Fruit fly (Drosophila melanogaster) whole organism, embryonic: ENCODE measurements around the gene CG11670.

Experiments
- Asciz ChIP-seq: fragments of 200-800 bp; sonication (Bioruptor generic); optimal IDR thresholded peaks from 2 replicates; lab custom pipeline; 2017; ENCODE audit warnings: missing biosample characterization, mild to moderate bottlenecking, missing genetic modification characterization, missing genetic modification reagents
- CG10147 ChIP-seq: fragments of 200-800 bp; sonication (Bioruptor generic); optimal IDR thresholded peaks from 2 replicates; lab custom pipeline; 2019; ENCODE audit warnings: missing biosample characterization, mild to moderate bottlenecking, missing genetic modification characterization, moderate library complexity
- CG10654 ChIP-seq: fragments of 200-800 bp; sonication (Bioruptor generic); optimal IDR thresholded peaks from 2 replicates; lab custom pipeline; 2016; ENCODE audit warnings: missing biosample characterization, missing genetic modification characterization
- CG12299 ChIP-seq: fragments of 200-800 bp; sonication (Bioruptor generic); optimal IDR thresholded peaks from 2 replicates; lab custom pipeline; 2018; ENCODE audit warnings: missing biosample characterization, mild to moderate bottlenecking, missing genetic modification characterization
- CG14050 ChIP-seq: fragments of 200-800 bp; sonication (Bioruptor generic); IDR thresholded peaks from 3 replicates; pipeline ENCODE4 v1.3.6; 2022; ENCODE audit warnings: missing biosample characterization, missing genetic modification characterization
- CG15073 ChIP-seq: fragments of 200-800 bp; sonication (Bioruptor generic); optimal IDR thresholded peaks from 2 replicates; lab custom pipeline; 2016; ENCODE audit warnings: missing biosample characterization, missing genetic modification characterization
- CG15269 ChIP-seq: fragments of 200-800 bp; sonication (Bioruptor generic); optimal IDR thresholded peaks from 2 replicates; lab custom pipeline; 2018; ENCODE audit warnings: missing biosample characterization, mild to moderate bottlenecking, missing genetic modification characterization, moderate library complexity
- CG15479 ChIP-seq: fragments of 200-800 bp; sonication (Bioruptor generic); optimal IDR thresholded peaks from 3 replicates; lab custom pipeline; 2019; ENCODE audit warnings: missing biosample characterization, mild to moderate bottlenecking, missing genetic modification characterization, moderate library complexity
- CG16813 ChIP-seq: fragments of 200-800 bp; sonication (Bioruptor generic); IDR thresholded peaks from 3 replicates; pipeline ENCODE4 v1.3.6; 2022; ENCODE audit warnings: missing biosample characterization, missing genetic modification characterization; ENCODE audit not compliant: partially characterized antibody
- CG16863 ChIP-seq: fragments of 200-800 bp; sonication (Bioruptor generic); optimal IDR thresholded peaks from 3 replicates; lab custom pipeline; 2016; ENCODE audit warnings: missing biosample characterization, missing genetic modification characterization
- CG17186 ChIP-seq: fragments of 200-800 bp; sonication (Bioruptor generic); optimal IDR thresholded peaks from 3 replicates; lab custom pipeline; 2017; ENCODE audit warnings: missing biosample characterization, missing genetic modification reagents, missing genetic modification characterization
- CG18476 ChIP-seq: fragments of 200-800 bp; sonication (Bioruptor generic); optimal IDR thresholded peaks from 2 replicates; lab custom pipeline; 2016; ENCODE audit warnings: missing biosample characterization, mild to moderate bottlenecking, missing genetic modification characterization
- CG2116 ChIP-seq: fragments of 200-800 bp; sonication (Bioruptor generic); optimal IDR thresholded peaks from 3 replicates; lab custom pipeline; 2018; ENCODE audit warnings: missing biosample characterization, mild to moderate bottlenecking, missing genetic modification characterization
- CG2875 ChIP-seq: fragments of 200-800 bp; sonication (Bioruptor generic); optimal IDR thresholded peaks from 2 replicates; lab custom pipeline; 2017; ENCODE audit warnings: missing biosample characterization, mild to moderate bottlenecking, missing genetic modification characterization, missing genetic modification reagents
- CG33213 ChIP-seq: fragments of 200-800 bp; sonication (Bioruptor generic); optimal IDR thresholded peaks from 3 replicates; lab custom pipeline; 2016; ENCODE audit warnings: missing biosample characterization, missing genetic modification characterization
- CG3995 ChIP-seq: fragments of 200-800 bp; sonication (Bioruptor generic); optimal IDR thresholded peaks from 3 replicates; lab custom pipeline; 2016; ENCODE audit warnings: missing biosample characterization, missing genetic modification characterization
- CG4424 ChIP-seq: fragments of 200-800 bp; sonication (Bioruptor generic); optimal IDR thresholded peaks from 3 replicates; lab custom pipeline; 2016; ENCODE audit warnings: missing biosample characterization, missing genetic modification characterization
- CG6689 ChIP-seq: fragments of 200-800 bp; sonication (Bioruptor generic); IDR thresholded peaks from 2 replicates; pipeline ENCODE4 v1.3.6; 2022; ENCODE audit warnings: missing biosample characterization, missing genetic modification characterization
- CG7786 ChIP-seq: fragments of 200-800 bp; sonication (Bioruptor generic); optimal IDR thresholded peaks from 2 replicates; lab custom pipeline; 2016; ENCODE audit warnings: missing biosample characterization, missing genetic modification characterization
- CG7839 ChIP-seq: fragments of 200-800 bp; sonication (Bioruptor generic); optimal IDR thresholded peaks from 3 replicates; lab custom pipeline; 2018; ENCODE audit warnings: missing biosample characterization, mild to moderate bottlenecking, missing genetic modification characterization, moderate library complexity
- CG8478 ChIP-seq: fragments of >200 bp; optimal IDR thresholded peaks from 2 replicates; lab custom pipeline; 2018
- CG8765 ChIP-seq: fragments of 200-800 bp; sonication (Bioruptor generic); IDR thresholded peaks from 2 replicates; pipeline ENCODE4 v1.3.6; 2022; ENCODE audit warnings: missing biosample characterization, missing genetic modification characterization
- CG9817 ChIP-seq: fragments of 200-800 bp; sonication (Bioruptor generic); optimal IDR thresholded peaks from 2 replicates; lab custom pipeline; 2018; ENCODE audit warnings: missing biosample characterization, mild to moderate bottlenecking, missing genetic modification characterization, moderate library complexity
- CoRest ChIP-seq: fragments of 200-800 bp; sonication (Bioruptor generic); optimal IDR thresholded peaks from 3 replicates; lab custom pipeline; 2018; ENCODE audit warnings: missing biosample characterization, mild to moderate bottlenecking, missing genetic modification characterization, moderate library complexity
- D19A ChIP-seq: fragments of 200-800 bp; optimal IDR thresholded peaks from 3 replicates; lab custom pipeline; 2019; ENCODE audit warnings: missing biosample characterization, mild to moderate bottlenecking, missing genetic modification characterization, moderate library complexity
- Elba2 ChIP-seq: fragments of 200-800 bp; sonication (Bioruptor generic); optimal IDR thresholded peaks from 3 replicates; lab custom pipeline; 2016; ENCODE audit warnings: missing biosample characterization, missing genetic modification characterization
- Hand ChIP-seq: fragments of 200-800 bp; sonication (Bioruptor generic); optimal IDR thresholded peaks from 2 replicates; lab custom pipeline; 2017; ENCODE audit warnings: mild to moderate bottlenecking, missing biosample characterization, missing genetic modification reagents, missing genetic modification characterization
- Hmr ChIP-seq: fragments of 200-800 bp; sonication (Bioruptor generic); optimal IDR thresholded peaks from 3 replicates; lab custom pipeline; 2017; ENCODE audit warnings: mild to moderate bottlenecking, missing biosample characterization, missing genetic modification reagents, missing genetic modification characterization
- Jarid2 ChIP-seq: fragments of 200-800 bp; sonication (Bioruptor generic); optimal IDR thresholded peaks from 3 replicates; lab custom pipeline; 2017; ENCODE audit warnings: mild to moderate bottlenecking, missing biosample characterization, missing genetic modification reagents, missing genetic modification characterization
- Kr ChIP-seq: fragments of 200-800 bp; sonication (Bioruptor generic); optimal IDR thresholded peaks from 2 replicates; lab custom pipeline; 2017; ENCODE audit warnings: missing biosample characterization, mild to moderate bottlenecking, missing genetic modification characterization
- Mes4 ChIP-seq: fragments of 200-800 bp; sonication (Bioruptor generic); optimal IDR thresholded peaks from 2 replicates; lab custom pipeline; 2016; ENCODE audit warnings: missing biosample characterization, missing genetic modification characterization
- Six4 ChIP-seq: fragments of 200-800 bp; sonication (Bioruptor generic); optimal IDR thresholded peaks from 2 replicates; lab custom pipeline; 2016; ENCODE audit warnings: missing biosample characterization, missing genetic modification characterization
- Taf1 ChIP-seq: fragments of 200-800 bp; sonication (Bioruptor generic); IDR thresholded peaks from 2 replicates; pipeline ENCODE4 v1.3.6; 2022; ENCODE audit warnings: missing biosample characterization, missing genetic modification characterization
- Trl ChIP-seq, 3 experiments: fragments of >200 bp in 2 of 3; fragments of 200-800 bp in 1 of 3; sonication (Bioruptor generic) in 1 of 3; optimal IDR thresholded peaks; 2 replicates in 1 of 3; 3 replicates in 2 of 3; lab custom pipeline; 2016 to 2017; ENCODE audit warnings: missing biosample characterization in 1 of 3, missing genetic modification characterization in 1 of 3
- aop ChIP-seq: fragments of 200-800 bp; sonication (Bioruptor generic); IDR thresholded peaks from 2 replicates; pipeline ENCODE4 v1.3.6; 2022; ENCODE audit warnings: missing biosample characterization, missing genetic modification characterization
- cad ChIP-seq: fragments of >200 bp; optimal IDR thresholded peaks from 2 replicates; lab custom pipeline; 2017; ENCODE audit warnings: missing biosample characterization, missing genetic modification characterization
- chif ChIP-seq, 2 experiments: fragments of 200-800 bp; sonication (Bioruptor generic); optimal IDR thresholded peaks; 3 replicates each; lab custom pipeline; 2016; ENCODE audit warnings: missing biosample characterization in 2 of 2, missing genetic modification characterization in 2 of 2
- fd102C ChIP-seq: fragments of 200-800 bp; sonication (Bioruptor generic); optimal IDR thresholded peaks from 2 replicates; lab custom pipeline; 2018; ENCODE audit warnings: missing biosample characterization, mild to moderate bottlenecking, missing genetic modification characterization, moderate library complexity
- insv ChIP-seq, 2 experiments: fragments of 200-800 bp; sonication (Bioruptor generic); optimal IDR thresholded peaks; 3 replicates each; lab custom pipeline; 2016 to 2018; ENCODE audit warnings: missing biosample characterization in 2 of 2, missing genetic modification characterization in 2 of 2
- lab ChIP-seq: fragments of 200-800 bp; sonication (Bioruptor generic); optimal IDR thresholded peaks from 3 replicates; lab custom pipeline; 2017; ENCODE audit warnings: missing biosample characterization, missing genetic modification characterization, mild to moderate bottlenecking, moderate library complexity, missing genetic modification reagents
- mirr ChIP-seq: fragments of 200-800 bp; sonication (Bioruptor generic); optimal IDR thresholded peaks from 3 replicates; lab custom pipeline; 2018; ENCODE audit warnings: missing biosample characterization, mild to moderate bottlenecking, missing genetic modification characterization
- mld ChIP-seq: fragments of 200-800 bp; sonication (Bioruptor generic); IDR thresholded peaks from 3 replicates; pipeline ENCODE4 v1.3.6; 2022; ENCODE audit warnings: missing biosample characterization, missing genetic modification characterization; ENCODE audit not compliant: partially characterized antibody
- odd ChIP-seq: fragments of 200-800 bp; sonication (Bioruptor generic); optimal IDR thresholded peaks from 2 replicates; lab custom pipeline; 2017; ENCODE audit warnings: missing biosample characterization, mild to moderate bottlenecking, missing genetic modification characterization
- phol ChIP-seq: fragments of 200-800 bp; sonication (Bioruptor generic); optimal IDR thresholded peaks from 3 replicates; lab custom pipeline; 2018; ENCODE audit warnings: missing biosample characterization, mild to moderate bottlenecking, missing genetic modification characterization, moderate library complexity
- ranshi ChIP-seq: fragments of 200-800 bp; sonication (Bioruptor generic); IDR thresholded peaks from 2 replicates; pipeline ENCODE4 v1.3.6; 2022; ENCODE audit warnings: missing biosample characterization, missing genetic modification characterization
- sisA ChIP-seq: fragments of 200-800 bp; sonication (Bioruptor generic); IDR thresholded peaks from 2 replicates; pipeline ENCODE4 v1.3.6; 2022; ENCODE audit warnings: missing biosample characterization, missing genetic modification characterization
- sna ChIP-seq: fragments of 200-800 bp; sonication (Bioruptor generic); IDR thresholded peaks from 2 replicates; pipeline ENCODE4 v1.3.6; 2022; ENCODE audit warnings: missing biosample characterization, missing genetic modification characterization; ENCODE audit not compliant: partially characterized antibody
- sug ChIP-seq: fragments of 200-800 bp; optimal IDR thresholded peaks from 2 replicates; lab custom pipeline; 2019; ENCODE audit warnings: missing biosample characterization, mild to moderate bottlenecking, missing genetic modification characterization, moderate library complexity
- tap ChIP-seq: fragments of 200-800 bp; optimal IDR thresholded peaks from 3 replicates; lab custom pipeline; 2019; ENCODE audit warnings: missing biosample characterization, mild to moderate bottlenecking, missing genetic modification characterization, moderate library complexity
- tgo ChIP-seq: fragments of 200-800 bp; sonication (Bioruptor generic); IDR thresholded peaks from 3 replicates; pipeline ENCODE4 v1.3.6; 2022; ENCODE audit warnings: missing biosample characterization, missing genetic modification characterization

Gene CG11670

DNA sequence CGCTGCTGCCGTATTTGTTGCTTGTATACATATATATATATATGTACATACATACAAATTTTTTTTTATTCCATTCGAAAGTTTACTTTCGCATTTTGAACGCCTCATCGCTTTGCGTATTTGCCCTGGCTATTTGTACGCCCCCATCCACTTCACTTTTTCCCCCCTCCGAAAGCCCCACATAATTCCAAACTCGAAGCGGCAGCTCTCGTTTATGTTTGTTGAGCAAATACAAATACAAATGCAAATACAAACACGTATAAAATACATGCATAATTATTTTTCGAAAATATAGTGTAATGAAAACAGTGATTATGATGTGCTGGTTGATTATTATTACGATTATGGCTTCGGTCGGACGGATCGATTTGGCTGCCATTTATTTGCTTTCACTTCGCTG lies 26.2 kb downstream of the CG11670 start (continued):
- no peak for TF ChIP-seq Taf1 (GFP tag; lab: Robert Waterston, UW)
- peak; percentile 78 for TF ChIP-seq CG7839
- TF ChIP-seq CG7786 (GFP tag; lab: Kevin White, UChicago) = peak; percentile 35
- TF ChIP-seq Kr (GFP tag; lab: Kevin White, UChicago) = peak; percentile 97
- TF ChIP-seq CG17186 = peak; percentile 87
- no peak for TF ChIP-seq CG15269 (tag; lab: Kevin White, UChicago)
- TF ChIP-seq CG2116 (GFP tag; lab: Kevin White, UChicago) = peak; percentile 67
- peak; percentile 74 to 89 for TF ChIP-seq chif (GFP tag; optimal IDR thresholded peaks at IDR 0.05; lab: Kevin White, UChicago)
- peak; percentile 47 for TF ChIP-seq CG15073 (GFP tag; lab: Kevin White, UChicago)
- TF ChIP-seq sna (GFP tag; lab: Robert Waterston, UW) = no peak
- peak; percentile 87 for TF ChIP-seq CG33213
- peak; percentile 83 for TF ChIP-seq Hmr (GFP tag; lab: Kevin White, UChicago)
- TF ChIP-seq CG14050 (GFP tag; lab: Robert Waterston, UW) = peak; percentile 37; the same call in 1 of the 3 replicates
- TF ChIP-seq CG2875 (GFP tag; lab: Kevin White, UChicago) = peak; percentile 97
- peak; percentile 65 for TF ChIP-seq fd102C (GFP tag; lab: Kevin White, UChicago)
- TF ChIP-seq CG18476 (GFP tag; lab: Kevin White, UChicago) = peak; percentile 76
- TF ChIP-seq CG8765 (GFP tag; lab: Robert Waterston, UW) = no peak
- TF ChIP-seq lab (GFP tag; lab: Kevin White, UChicago) = peak; percentile 97
- peak; percentile 27; the same call in 1 of the 2 replicates for TF ChIP-seq sisA (GFP tag; lab: Robert Waterston, UW)
- peak; percentile 90 for TF ChIP-seq mirr (GFP tag; lab: Kevin White, UChicago)
- peak; percentile 85 for TF ChIP-seq Mes4 (GFP tag; lab: Kevin White, UChicago)
- peak; percentile 88 for TF ChIP-seq CG10654
- TF ChIP-seq CG9817 (tag; lab: Kevin White, UChicago) = peak; percentile 73
- peak; percentile 99 for TF ChIP-seq Asciz (GFP tag; lab: Kevin White, UChicago)
- peak; percentile 15 for TF ChIP-seq CG15479 (GFP tag; lab: Kevin White, UChicago)
- TF ChIP-seq CG3995 (GFP tag; lab: Kevin White, UChicago) = peak; percentile 50
- TF ChIP-seq Jarid2 (GFP tag; lab: Kevin White, UChicago) = peak; percentile 82
- TF ChIP-seq sug = no peak
- TF ChIP-seq CoRest (tag; lab: Kevin White, UChicago) = peak; percentile 86
- TF ChIP-seq Six4 (GFP tag; lab: Kevin White, UChicago) = peak; percentile 87
- no peak for TF ChIP-seq cad
- peak; percentile 72 for TF ChIP-seq CG10147 (GFP tag; lab: Kevin White, UChicago)
- peak in 1 of 2 experiments; percentile 13 for TF ChIP-seq insv (GFP tag; optimal IDR thresholded peaks at IDR 0.05; lab: Kevin White, UChicago)
- TF ChIP-seq tgo (GFP tag; lab: Robert Waterston, UW) = peak; percentile 56; the same call in 2 of the 3 replicates
- TF ChIP-seq Elba2 (GFP tag; lab: Kevin White, UChicago) = no peak
- no peak for TF ChIP-seq aop (GFP tag; lab: Robert Waterston, UW)
- peak; percentile 77 for TF ChIP-seq ranshi (GFP tag; lab: Robert Waterston, UW)
- TF ChIP-seq tap (tag; lab: Kevin White, UChicago) = peak; percentile 96
- no peak for TF ChIP-seq mld (GFP tag; lab: Robert Waterston, UW)
- peak; percentile 92 for TF ChIP-seq odd
- no peak for TF ChIP-seq CG16813
- TF ChIP-seq CG6689 (GFP tag; lab: Robert Waterston, UW) = peak; percentile 58
- TF ChIP-seq Trl (optimal IDR thresholded peaks at IDR 0.05; lab: Kevin White, UChicago) = no peak
- TF ChIP-seq Trl (GFP tag; optimal IDR thresholded peaks at IDR 0.05; lab: Kevin White, UChicago) = peak; percentile 88
- peak; percentile 78 for TF ChIP-seq CG4424 (GFP tag; lab: Kevin White, UChicago)
- peak; percentile 74 for TF ChIP-seq CG12299 (tag; lab: Kevin White, UChicago)
- TF ChIP-seq D19A (tag; lab: Kevin White, UChicago) = peak; percentile 82
- peak; percentile 78 for TF ChIP-seq phol
- no peak for TF ChIP-seq CG8478 (lab: Kevin White, UChicago)
- TF ChIP-seq Hand (GFP tag; lab: Kevin White, UChicago) = no peak
- TF ChIP-seq CG16863 (GFP tag; lab: Kevin White, UChicago) = peak; percentile 77
